Fruit fly (Drosophila melanogaster): ENCODE measurements around the gene eIF5.

DNA sequence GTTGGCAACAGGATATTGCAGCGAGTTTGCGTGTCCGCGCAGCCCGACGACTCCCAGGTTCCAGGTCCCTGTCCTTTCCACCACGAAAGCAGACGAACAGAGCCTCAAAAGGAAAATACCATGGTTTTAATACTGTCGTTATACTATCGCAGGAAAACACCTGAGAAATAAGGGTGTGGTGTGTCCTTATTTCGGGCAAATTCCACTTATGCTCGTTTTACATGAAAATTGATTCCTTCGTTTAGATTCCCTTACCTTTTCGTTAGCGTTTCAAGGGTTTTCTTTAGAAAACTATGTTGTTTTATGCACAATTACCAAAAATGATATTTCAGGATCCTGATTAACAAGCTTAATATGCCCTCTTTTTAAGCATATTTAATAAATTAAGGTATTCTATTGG lies 8.9 kb downstream of the eIF5 start, which contains the start of gene Cep164:
- TF ChIP-seq mirr (GFP tag; optimal IDR thresholded peaks at IDR 0.05), result no peak
- TF ChIP-seq CG2202 (tag; optimal IDR thresholded peaks at IDR 0.05), result no peak
- no peak for TF ChIP-seq CG7987 (GFP tag; optimal IDR thresholded peaks at IDR 0.05)
- no peak for TF ChIP-seq CG5245 (GFP tag; optimal IDR thresholded peaks at IDR 0.05)
- TF ChIP-seq wor (GFP tag; IDR thresholded peaks at IDR 0.05), result no peak

All from whole organism, embryonic.